Fruit fly (Drosophila melanogaster): Measurements from ENCODE around the gene CG12795.

The CG12795 gene

DNA sequence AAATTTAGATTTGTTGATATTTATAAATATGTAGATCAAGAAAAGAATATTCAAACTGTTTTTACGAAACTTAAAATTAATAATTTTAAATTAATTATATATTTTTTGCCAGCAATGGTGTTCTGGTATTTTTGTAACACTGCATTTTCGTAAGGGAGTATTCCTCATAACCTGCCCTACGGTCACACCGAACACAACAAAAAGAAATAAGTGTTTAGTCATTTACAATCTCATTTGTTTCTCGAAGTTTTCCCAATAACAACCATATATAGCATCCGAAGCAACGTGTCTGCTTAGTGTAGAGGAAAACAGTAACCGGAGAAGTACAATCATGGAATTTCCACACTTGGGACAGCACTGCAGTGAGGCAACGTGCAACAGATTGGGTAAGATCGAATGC lies at the start of gene CG12795:
Gene CG12795, plus strand, starts transcription at position 181 of the 400 bp plus-strand sequence.
- TF ChIP-seq CG13894 (tag; optimal IDR thresholded peaks at IDR 0.05) (no peak), gfzf (GFP tag; optimal IDR thresholded peaks at IDR 0.05) (peak; percentile 72), CG12659 (GFP tag; optimal IDR thresholded peaks at IDR 0.05) (peak; percentile 9), MESR4 (GFP tag; optimal IDR thresholded peaks at IDR 0.05) (peak; percentile 83), pita (GFP tag; optimal IDR thresholded peaks at IDR 0.05) (no peak), MBD-R2 (GFP tag; IDR thresholded peaks at IDR 0.05) (peak; percentile 47; the same call in 1 of the 2 replicates), Scr (GFP tag; IDR thresholded peaks at IDR 0.05; ENCODE audit: partially characterized antibody) (0 out of 2 replicates have a peak, but pooled peaks have one; percentile 9), phol (tag; optimal IDR thresholded peaks at IDR 0.05) (peak; percentile 16), CG10267 (tag; optimal IDR thresholded peaks at IDR 0.05) (peak; percentile 61), CG11247 (GFP tag; IDR thresholded peaks at IDR 0.05) (no peak), trem (tag; optimal IDR thresholded peaks at IDR 0.05) (peak; percentile 29), stwl (tag; optimal IDR thresholded peaks at IDR 0.05) (peak; percentile 69), disco-r (GFP tag; optimal IDR thresholded peaks at IDR 0.05) (no peak), CG13287 (GFP tag; IDR thresholded peaks at IDR 0.05; ENCODE audit: partially characterized antibody) (peak; percentile 18; the same call in 1 of the 2 replicates), CG14710 (tag; optimal IDR thresholded peaks at IDR 0.05) (peak; percentile 32), Dp (GFP tag; optimal IDR thresholded peaks at IDR 0.05) (peak; percentile 12), CG4617 (GFP tag; optimal IDR thresholded peaks at IDR 0.05; ENCODE audit: borderline replicate concordance) (peak; percentile 74), vvl (GFP tag; IDR thresholded peaks at IDR 0.05) (no peak), pzg (GFP tag; optimal IDR thresholded peaks at IDR 0.05) (peak; percentile 54), YL-1 (GFP tag; optimal IDR thresholded peaks at IDR 0.05) (peak; percentile 58), CG2712 (tag; optimal IDR thresholded peaks at IDR 0.05) (peak; percentile 25), nom (GFP tag; optimal IDR thresholded peaks at IDR 0.05) (peak; percentile 5), CG9797 (GFP tag; optimal IDR thresholded peaks at IDR 0.05) (peak; percentile 64)

DNA sequence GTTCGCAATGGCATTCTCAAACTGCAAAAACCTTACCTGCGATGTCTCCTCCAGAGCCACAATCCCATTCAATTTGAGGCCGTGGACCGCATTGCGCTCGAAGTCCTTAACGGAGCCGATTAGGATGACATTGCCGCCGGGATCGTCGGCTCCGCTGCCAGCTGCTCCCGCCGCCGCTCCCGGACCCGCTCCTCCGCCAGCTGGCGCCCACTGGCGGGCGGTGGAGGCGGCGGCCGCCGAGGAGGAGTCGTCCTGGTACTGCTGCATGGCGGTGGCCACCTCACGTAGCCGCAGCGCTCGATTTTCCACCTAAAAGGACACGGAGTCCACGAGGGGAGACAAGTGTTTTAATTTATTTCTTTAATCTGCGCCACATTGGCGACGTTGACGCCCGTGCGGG lies 44.5 kb upstream of the CG12795 start:
- no peak for TF ChIP-seq CG7786 (GFP tag; optimal IDR thresholded peaks at IDR 0.05)
- peak; percentile 55 for TF ChIP-seq Hr39 (optimal IDR thresholded peaks at IDR 0.05)
- no peak for TF ChIP-seq CG13424 (tag; optimal IDR thresholded peaks at IDR 0.05)
- no peak for TF ChIP-seq crol (GFP tag; IDR thresholded peaks at IDR 0.05)
- TF ChIP-seq zf30C (GFP tag; optimal IDR thresholded peaks at IDR 0.05) = no peak
- no peak for TF ChIP-seq Atf3 (GFP tag; optimal IDR thresholded peaks at IDR 0.05)
- peak; percentile 0 for TF ChIP-seq Ets65A (GFP tag)
- TF ChIP-seq sisA (GFP tag; IDR thresholded peaks at IDR 0.05) = peak; percentile 22; the same call in 1 of the 2 replicates
- TF ChIP-seq Trl (optimal IDR thresholded peaks at IDR 0.05) = no peak
- no peak for TF ChIP-seq Trl (GFP tag; optimal IDR thresholded peaks at IDR 0.05)
- no peak for TF ChIP-seq chif (GFP tag; optimal IDR thresholded peaks at IDR 0.05)
- TF ChIP-seq HLH3B (GFP tag; IDR thresholded peaks at IDR 0.05) = no peak

dm6 chr2L:3410260-3410659 lies 42.0 kb upstream of the CG12795 start, which contains the start of gene CG8840:
Gene CG8840 (plus strand): TSS chr2L:3410560.
- TF ChIP-seq sens (GFP tag) = peak; percentile 29
- TF ChIP-seq Max (GFP tag; optimal IDR thresholded peaks at IDR 0.05) = no peak
